Fruit fly (Drosophila melanogaster) whole organism, embryonic: Measurements from ENCODE around the gene CG5355.
A peak's percentile ranks its signal among the peaks of the same experiment; 100 is the strongest.

Experiments used
- Antp ChIP-seq: fragments of 200-800 bp; sonication (Bioruptor generic); optimal IDR thresholded peaks from 3 replicates; lab custom pipeline; 2016; ENCODE audit warnings: missing biosample characterization, missing genetic modification characterization
- B-H1 ChIP-seq: fragments of 200-800 bp; sonication (Bioruptor generic); IDR thresholded peaks from 3 replicates; pipeline ENCODE4 v1.3.6; 2022; ENCODE audit warnings: missing biosample characterization, missing genetic modification characterization
- CG10431 ChIP-seq: fragments of 200-800 bp; sonication (Bioruptor generic); optimal IDR thresholded peaks from 3 replicates; lab custom pipeline; 2018; ENCODE audit warnings: missing biosample characterization, mild to moderate bottlenecking, missing genetic modification characterization
- CG10654 ChIP-seq: fragments of 200-800 bp; sonication (Bioruptor generic); optimal IDR thresholded peaks from 2 replicates; lab custom pipeline; 2016; ENCODE audit warnings: missing biosample characterization, missing genetic modification characterization
- CG11398 ChIP-seq: fragments of 200-800 bp; sonication (Bioruptor generic); optimal IDR thresholded peaks from 2 replicates; lab custom pipeline; 2016; ENCODE audit warnings: missing biosample characterization, missing genetic modification characterization
- CG12391 ChIP-seq: fragments of 200-800 bp; sonication (Bioruptor generic); optimal IDR thresholded peaks from 3 replicates; lab custom pipeline; 2018; ENCODE audit warnings: missing biosample characterization, mild to moderate bottlenecking, missing genetic modification characterization, moderate library complexity
- CG12769 ChIP-seq: fragments of 200-800 bp; sonication (Bioruptor generic); optimal IDR thresholded peaks from 2 replicates; lab custom pipeline; 2019; ENCODE audit warnings: missing biosample characterization, mild to moderate bottlenecking, missing genetic modification characterization, moderate library complexity
- CG13775 ChIP-seq: fragments of 200-800 bp; sonication (Bioruptor generic); optimal IDR thresholded peaks from 3 replicates; lab custom pipeline; 2017; ENCODE audit warnings: missing biosample characterization, mild to moderate bottlenecking, missing genetic modification characterization
- CG14050 ChIP-seq: fragments of 200-800 bp; sonication (Bioruptor generic); IDR thresholded peaks from 3 replicates; pipeline ENCODE4 v1.3.6; 2022; ENCODE audit warnings: missing biosample characterization, missing genetic modification characterization
- CG14965 ChIP-seq: fragments of 200-800 bp; sonication (Bioruptor generic); optimal IDR thresholded peaks from 2 replicates; lab custom pipeline; 2016; ENCODE audit warnings: missing biosample characterization, missing genetic modification characterization, borderline replicate concordance
- CG15269 ChIP-seq: fragments of 200-800 bp; sonication (Bioruptor generic); optimal IDR thresholded peaks from 2 replicates; lab custom pipeline; 2018; ENCODE audit warnings: missing biosample characterization, mild to moderate bottlenecking, missing genetic modification characterization, moderate library complexity
- CG15601 ChIP-seq: fragments of 200-800 bp; sonication (Bioruptor generic); optimal IDR thresholded peaks from 3 replicates; lab custom pipeline; 2019; ENCODE audit warnings: missing biosample characterization, mild to moderate bottlenecking, missing genetic modification characterization, moderate library complexity
- CG1602 ChIP-seq: fragments of 200-800 bp; sonication (Bioruptor generic); optimal IDR thresholded peaks from 3 replicates; lab custom pipeline; 2016; ENCODE audit warnings: missing biosample characterization, missing genetic modification characterization
- CG16813 ChIP-seq: fragments of 200-800 bp; sonication (Bioruptor generic); IDR thresholded peaks from 3 replicates; pipeline ENCODE4 v1.3.6; 2022; ENCODE audit warnings: missing biosample characterization, missing genetic modification characterization; ENCODE audit not compliant: partially characterized antibody
- CG16863 ChIP-seq: fragments of 200-800 bp; sonication (Bioruptor generic); optimal IDR thresholded peaks from 3 replicates; lab custom pipeline; 2016; ENCODE audit warnings: missing biosample characterization, missing genetic modification characterization
- CG3847 ChIP-seq: fragments of 200-800 bp; sonication (Bioruptor generic); IDR thresholded peaks from 2 replicates; pipeline ENCODE4 v1.3.6; 2022; ENCODE audit warnings: missing biosample characterization, missing genetic modification characterization
- CG43689 ChIP-seq: fragments of 200-800 bp; sonication (Bioruptor generic); IDR thresholded peaks from 2 replicates; pipeline ENCODE4 v1.3.6; 2022; ENCODE audit warnings: missing biosample characterization, missing genetic modification characterization
- CG6765 ChIP-seq: fragments of 200-800 bp; sonication (Bioruptor generic); optimal IDR thresholded peaks from 3 replicates; lab custom pipeline; 2017; ENCODE audit warnings: missing biosample characterization, mild to moderate bottlenecking, missing genetic modification characterization
- CG8388 ChIP-seq: fragments of 200-800 bp; sonication (Bioruptor generic); optimal IDR thresholded peaks from 2 replicates; lab custom pipeline; 2019; ENCODE audit warnings: missing biosample characterization, mild to moderate bottlenecking, missing genetic modification characterization, moderate library complexity
- Camta ChIP-seq: fragments of 200-800 bp; sonication (Bioruptor generic); optimal IDR thresholded peaks from 2 replicates; lab custom pipeline; 2016; ENCODE audit warnings: missing biosample characterization, missing genetic modification characterization
- Dbx ChIP-seq: fragments of 200-800 bp; sonication (Bioruptor generic); IDR thresholded peaks from 3 replicates; pipeline ENCODE4 v1.3.6; 2022; ENCODE audit warnings: missing biosample characterization, missing genetic modification characterization
- HLH4C ChIP-seq: fragments of 200-800 bp; sonication (Bioruptor generic); IDR thresholded peaks from 3 replicates; pipeline ENCODE4 v1.3.6; 2022; ENCODE audit warnings: missing biosample characterization, missing genetic modification characterization; ENCODE audit not compliant: partially characterized antibody
- Hmx ChIP-seq: fragments of 200-800 bp; sonication (Bioruptor generic); optimal IDR thresholded peaks from 2 replicates; lab custom pipeline; 2016; ENCODE audit warnings: missing biosample characterization, missing genetic modification characterization
- Hr51 ChIP-seq, 2 experiments: fragments of 200-800 bp; sonication (Bioruptor generic); optimal IDR thresholded peaks; 2 replicates in 1 of 2; 3 replicates in 1 of 2; lab custom pipeline; 2016 to 2018; ENCODE audit warnings: missing biosample characterization in 2 of 2, missing genetic modification characterization in 2 of 2, mild to moderate bottlenecking in 1 of 2, moderate library complexity in 1 of 2
- Jarid2 ChIP-seq: fragments of 200-800 bp; sonication (Bioruptor generic); optimal IDR thresholded peaks from 3 replicates; lab custom pipeline; 2017; ENCODE audit warnings: mild to moderate bottlenecking, missing biosample characterization, missing genetic modification reagents, missing genetic modification characterization
- MBD-R2 ChIP-seq: fragments of 200-800 bp; sonication (Bioruptor generic); IDR thresholded peaks from 2 replicates; pipeline ENCODE4 v1.3.6; 2022; ENCODE audit warnings: missing biosample characterization, missing genetic modification characterization
- MTF-1 ChIP-seq: fragments of 200-800 bp; sonication (Bioruptor generic); optimal IDR thresholded peaks from 2 replicates; lab custom pipeline; 2018; ENCODE audit warnings: missing biosample characterization, mild to moderate bottlenecking, missing genetic modification characterization, borderline replicate concordance
- NC2α ChIP-seq: fragments of 200-800 bp; sonication (Bioruptor generic); optimal IDR thresholded peaks from 2 replicates; lab custom pipeline; 2016; ENCODE audit warnings: missing biosample characterization, missing genetic modification characterization
- Usf ChIP-seq: fragments of 200-800 bp; sonication (Bioruptor generic); optimal IDR thresholded peaks from 2 replicates; lab custom pipeline; 2017; ENCODE audit warnings: missing genotype, missing biosample characterization, missing genetic modification characterization
- Vsx1 ChIP-seq: fragments of 200-800 bp; sonication (Bioruptor generic); optimal IDR thresholded peaks from 2 replicates; lab custom pipeline; 2017; ENCODE audit warnings: missing biosample characterization, mild to moderate bottlenecking, missing genetic modification characterization, missing genetic modification reagents
- abd-A ChIP-seq: fragments of 200-800 bp; sonication (Bioruptor generic); optimal IDR thresholded peaks from 3 replicates; lab custom pipeline; 2019; ENCODE audit warnings: missing biosample characterization, mild to moderate bottlenecking, missing genetic modification characterization, moderate library complexity
- ase ChIP-seq: fragments of 200-800 bp; sonication (Bioruptor generic); IDR thresholded peaks from 3 replicates; pipeline ENCODE4 v1.3.6; 2022; ENCODE audit warnings: missing biosample characterization, missing genetic modification characterization
- bsh ChIP-seq, 2 experiments: fragments of 200-800 bp; sonication (Bioruptor generic); optimal IDR thresholded peaks; 2 replicates each; lab custom pipeline; 2017 to 2018; ENCODE audit warnings: mild to moderate bottlenecking in 2 of 2, missing biosample characterization in 2 of 2, missing genetic modification characterization in 2 of 2, moderate library complexity in 1 of 2
- caup ChIP-seq: fragments of 200-800 bp; sonication (Bioruptor generic); optimal IDR thresholded peaks from 3 replicates; lab custom pipeline; 2017; ENCODE audit warnings: missing biosample characterization, mild to moderate bottlenecking, missing genetic modification characterization, moderate library complexity; ENCODE audit not compliant: severe bottlenecking
- dati ChIP-seq: fragments of 200-800 bp; sonication (Bioruptor generic); IDR thresholded peaks from 2 replicates; pipeline ENCODE4 v1.3.6; 2022; ENCODE audit warnings: missing biosample characterization, missing genetic modification characterization
- dysf ChIP-seq: fragments of 200-800 bp; sonication (Bioruptor generic); IDR thresholded peaks from 3 replicates; pipeline ENCODE4 v1.3.6; 2022; ENCODE audit warnings: missing biosample characterization, missing genetic modification characterization
- esg ChIP-seq: fragments of 200-800 bp; sonication (Bioruptor generic); conservative IDR thresholded peaks from 2 replicates; pipeline ENCODE4 v1.3.6; 2022; ENCODE audit warnings: missing biosample characterization, missing genetic modification characterization
- fu2 ChIP-seq: fragments of 200-800 bp; sonication (Bioruptor generic); optimal IDR thresholded peaks from 2 replicates; lab custom pipeline; 2016; ENCODE audit warnings: missing biosample characterization, missing genetic modification characterization
- grau ChIP-seq: fragments of 200-800 bp; optimal IDR thresholded peaks from 3 replicates; lab custom pipeline; 2019; ENCODE audit warnings: missing biosample characterization, mild to moderate bottlenecking, missing genetic modification characterization, moderate library complexity
- gt ChIP-seq: fragments of 200-800 bp; sonication (Bioruptor generic); IDR thresholded peaks from 2 replicates; pipeline ENCODE4 v1.3.6; 2022; ENCODE audit warnings: missing biosample characterization, missing genetic modification characterization
- hb ChIP-seq: fragments of 200-800 bp; sonication (Bioruptor generic); IDR thresholded peaks from 3 replicates; pipeline ENCODE4 v1.3.6; 2022; ENCODE audit warnings: missing biosample characterization, missing genetic modification characterization; ENCODE audit not compliant: partially characterized antibody
- lmd ChIP-seq: fragments of 200-800 bp; sonication (Bioruptor generic); IDR thresholded peaks from 2 replicates; pipeline ENCODE4 v1.3.6; 2022; ENCODE audit warnings: missing biosample characterization, missing genetic modification characterization
- ranshi ChIP-seq: fragments of 200-800 bp; sonication (Bioruptor generic); IDR thresholded peaks from 2 replicates; pipeline ENCODE4 v1.3.6; 2022; ENCODE audit warnings: missing biosample characterization, missing genetic modification characterization
- salm ChIP-seq: fragments of 200-800 bp; sonication (Bioruptor generic); optimal IDR thresholded peaks from 2 replicates; lab custom pipeline; 2018; ENCODE audit warnings: missing biosample characterization, mild to moderate bottlenecking, missing genetic modification characterization
- scrt ChIP-seq: fragments of 200-800 bp; sonication (Bioruptor generic); optimal IDR thresholded peaks from 2 replicates; lab custom pipeline; 2018; ENCODE audit warnings: missing biosample characterization, mild to moderate bottlenecking, missing genetic modification characterization, moderate library complexity
- slou ChIP-seq: fragments of 200-800 bp; sonication (Bioruptor generic); optimal IDR thresholded peaks from 3 replicates; lab custom pipeline; 2016; ENCODE audit warnings: missing biosample characterization, missing genetic modification characterization
- slp2 ChIP-seq: fragments of 200-800 bp; sonication (Bioruptor generic); optimal IDR thresholded peaks from 2 replicates; lab custom pipeline; 2016; ENCODE audit warnings: missing biosample characterization, missing genetic modification characterization
- trem ChIP-seq: fragments of 200-800 bp; optimal IDR thresholded peaks from 3 replicates; lab custom pipeline; 2019; ENCODE audit warnings: missing biosample characterization, mild to moderate bottlenecking, missing genetic modification characterization, moderate library complexity
- wor ChIP-seq: fragments of 200-800 bp; sonication (Bioruptor generic); IDR thresholded peaks from 2 replicates; pipeline ENCODE4 v1.3.6; 2022; ENCODE audit warnings: missing biosample characterization, missing genetic modification characterization

Gene CG5355

DNA sequence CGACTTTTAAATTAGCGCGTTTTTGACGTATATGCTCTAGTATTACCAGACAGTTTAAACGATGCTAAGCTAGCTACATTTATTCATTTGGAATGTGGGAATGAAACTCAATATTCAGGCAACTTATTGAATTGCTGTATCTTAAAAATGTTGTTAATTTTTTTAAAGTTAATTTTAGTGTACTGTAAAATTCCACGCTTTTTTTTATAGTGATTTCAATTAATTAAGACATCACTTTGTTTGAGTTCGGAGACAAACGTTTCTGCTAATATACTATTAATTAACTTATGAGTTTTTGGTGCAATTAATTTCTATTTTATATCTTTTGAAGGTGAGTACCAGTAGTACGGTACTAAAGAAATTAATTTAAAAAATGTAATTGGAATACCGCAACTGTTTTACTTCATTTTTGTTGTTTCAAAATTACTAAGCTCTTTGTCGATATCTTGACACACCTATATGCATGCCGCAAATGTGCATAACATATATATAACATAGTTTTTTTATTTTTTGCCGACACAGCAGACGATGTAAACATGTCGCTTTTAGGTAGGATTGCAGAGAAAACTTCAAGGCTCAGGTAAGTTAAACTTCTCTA lies 27.0 kb downstream of the CG5355 start, which contains the start of the genes Cdk1 and mRpS7 (continued):
- TF ChIP-seq NC2α (GFP tag; lab: Kevin White, UChicago) = no peak
- TF ChIP-seq grau (tag; lab: Kevin White, UChicago) = peak; percentile 81
- TF ChIP-seq CG12391 (tag; lab: Kevin White, UChicago) = peak; percentile 89
- TF ChIP-seq CG15269 = peak; percentile 83
- TF ChIP-seq abd-A (tag; lab: Kevin White, UChicago) = no peak
- TF ChIP-seq CG6765 (GFP tag; lab: Kevin White, UChicago) = no peak
- peak; percentile 52 for TF ChIP-seq caup (GFP tag; lab: Kevin White, UChicago)
- no peak for TF ChIP-seq MTF-1 (GFP tag; lab: Kevin White, UChicago)
- no peak for TF ChIP-seq CG16813
- peak; percentile 60; the same call in 2 of the 3 replicates for TF ChIP-seq ase (GFP tag; lab: Robert Waterston, UW)
- TF ChIP-seq CG15601 (tag; lab: Kevin White, UChicago) = peak; percentile 75
- TF ChIP-seq slou = peak; percentile 45
- peak; percentile 57 for TF ChIP-seq Camta
- peak; percentile 79 for TF ChIP-seq CG8388 (GFP tag; lab: Kevin White, UChicago)
- 0 out of 2 replicates have a peak, but pooled peaks have one; percentile 68 for TF ChIP-seq ranshi (GFP tag; lab: Robert Waterston, UW)
- peak; percentile 43 for TF ChIP-seq Antp
- TF ChIP-seq dati = peak; percentile 16; the same call in 1 of the 2 replicates
- peak in 1 of 2 experiments; percentile 75 for TF ChIP-seq bsh (GFP tag; optimal IDR thresholded peaks at IDR 0.05; lab: Kevin White, UChicago)
- TF ChIP-seq MBD-R2 = 0 out of 2 replicates have a peak, but pooled peaks have one; percentile 18
- peak; percentile 50 for TF ChIP-seq slp2 (GFP tag; lab: Kevin White, UChicago)
- no peak; the same call in 1 of the 2 replicates for TF ChIP-seq lmd
- TF ChIP-seq CG1602 (GFP tag; lab: Kevin White, UChicago) = peak; percentile 70
- TF ChIP-seq Vsx1 (GFP tag; lab: Kevin White, UChicago) = peak; percentile 47
- peak; percentile 38 for TF ChIP-seq scrt (GFP tag; lab: Kevin White, UChicago)
- TF ChIP-seq CG12769 (tag; lab: Kevin White, UChicago) = no peak
- TF ChIP-seq Hmx = peak; percentile 37
- TF ChIP-seq dysf (GFP tag; lab: Robert Waterston, UW) = peak; percentile 77; the same call in 2 of the 3 replicates
- no peak for TF ChIP-seq CG14965 (GFP tag; lab: Kevin White, UChicago)
- TF ChIP-seq wor = peak; percentile 56; the same call in 1 of the 2 replicates
- TF ChIP-seq HLH4C = no peak
- TF ChIP-seq CG13775 (GFP tag; lab: Kevin White, UChicago) = peak; percentile 80
- TF ChIP-seq CG16863 (GFP tag; lab: Kevin White, UChicago) = peak; percentile 71
- TF ChIP-seq Dbx (GFP tag; lab: Robert Waterston, UW) = peak; percentile 63; the same call in 2 of the 3 replicates
- TF ChIP-seq CG11398 (GFP tag; lab: Kevin White, UChicago) = no peak
- TF ChIP-seq trem (tag; lab: Kevin White, UChicago) = peak; percentile 61
- peak; percentile 41; the same call in 1 of the 3 replicates for TF ChIP-seq CG14050 (GFP tag; lab: Robert Waterston, UW)
- TF ChIP-seq esg = peak; percentile 66
- no peak for TF ChIP-seq CG10431 (GFP tag; lab: Kevin White, UChicago)
- peak; percentile 51; the same call in 1 of the 2 replicates for TF ChIP-seq CG3847 (GFP tag; lab: Robert Waterston, UW)
- peak; percentile 29 for TF ChIP-seq fu2 (GFP tag; lab: Kevin White, UChicago)
- TF ChIP-seq B-H1 (GFP tag; lab: Robert Waterston, UW) = peak; percentile 63
- TF ChIP-seq CG43689 (GFP tag; lab: Robert Waterston, UW) = no peak
- peak; percentile 46 for TF ChIP-seq CG10654 (GFP tag; lab: Kevin White, UChicago)
- TF ChIP-seq Hr51 (GFP tag; optimal IDR thresholded peaks at IDR 0.05; lab: Kevin White, UChicago) = peak; percentile 4 to 81
- TF ChIP-seq Jarid2 (GFP tag; lab: Kevin White, UChicago) = no peak
- no peak for TF ChIP-seq gt (GFP tag; lab: Robert Waterston, UW)
- peak; percentile 66 for TF ChIP-seq salm (tag; lab: Kevin White, UChicago)
- TF ChIP-seq Usf (GFP tag; lab: Kevin White, UChicago) = peak; percentile 40
- TF ChIP-seq hb (GFP tag; lab: Robert Waterston, UW) = no peak
